Fruit fly (Drosophila melanogaster) whole organism, embryonic: ENCODE data around the gene ovm.

ENCODE experiments used
- Antp ChIP-seq: fragments of 200-800 bp; sonication (Bioruptor generic); optimal IDR thresholded peaks from 3 replicates; lab custom pipeline; 2016; ENCODE audit warnings: missing biosample characterization, missing genetic modification characterization
- CG11398 ChIP-seq: fragments of 200-800 bp; sonication (Bioruptor generic); optimal IDR thresholded peaks from 2 replicates; lab custom pipeline; 2016; ENCODE audit warnings: missing biosample characterization, missing genetic modification characterization
- CG13424 ChIP-seq: fragments of 200-800 bp; sonication (Bioruptor generic); optimal IDR thresholded peaks from 2 replicates; lab custom pipeline; 2019; ENCODE audit warnings: missing biosample characterization, mild to moderate bottlenecking, missing genetic modification characterization, moderate library complexity
- CG15479 ChIP-seq: fragments of 200-800 bp; sonication (Bioruptor generic); optimal IDR thresholded peaks from 3 replicates; lab custom pipeline; 2019; ENCODE audit warnings: missing biosample characterization, mild to moderate bottlenecking, missing genetic modification characterization, moderate library complexity
- CG15514 ChIP-seq: fragments of 200-800 bp; sonication (Bioruptor generic); optimal IDR thresholded peaks from 3 replicates; lab custom pipeline; 2017; ENCODE audit warnings: missing biosample characterization, missing genetic modification characterization, mild to moderate bottlenecking, moderate library complexity, missing genetic modification reagents
- CG16815 ChIP-seq: fragments of 200-800 bp; sonication (Bioruptor generic); optimal IDR thresholded peaks from 3 replicates; lab custom pipeline; 2017; ENCODE audit warnings: missing biosample characterization, mild to moderate bottlenecking, missing genetic modification characterization
- CG18262 ChIP-seq: fragments of 200-800 bp; optimal IDR thresholded peaks from 3 replicates; lab custom pipeline; 2019; ENCODE audit warnings: missing biosample characterization, mild to moderate bottlenecking, missing genetic modification characterization, moderate library complexity
- CG2712 ChIP-seq: fragments of 200-800 bp; optimal IDR thresholded peaks from 3 replicates; lab custom pipeline; 2019; ENCODE audit warnings: missing biosample characterization, mild to moderate bottlenecking, missing genetic modification characterization, moderate library complexity
- CG31365 ChIP-seq: fragments of 200-800 bp; sonication (Bioruptor generic); optimal IDR thresholded peaks from 2 replicates; lab custom pipeline; 2018; ENCODE audit warnings: missing biosample characterization, mild to moderate bottlenecking, missing genetic modification characterization
- CG32532 ChIP-seq: fragments of 200-800 bp; sonication (Bioruptor generic); IDR thresholded peaks from 2 replicates; pipeline ENCODE4 v1.3.6; 2022; ENCODE audit warnings: missing biosample characterization, missing genetic modification characterization
- CG33213 ChIP-seq: fragments of 200-800 bp; sonication (Bioruptor generic); optimal IDR thresholded peaks from 3 replicates; lab custom pipeline; 2016; ENCODE audit warnings: missing biosample characterization, missing genetic modification characterization
- CG4360 ChIP-seq: fragments of 200-800 bp; sonication (Bioruptor generic); IDR thresholded peaks from 2 replicates; pipeline ENCODE4 v1.3.6; 2022; ENCODE audit warnings: missing biosample characterization, missing genetic modification characterization
- CG4730 ChIP-seq: fragments of 200-800 bp; sonication (Bioruptor generic); IDR thresholded peaks from 2 replicates; pipeline ENCODE4 v1.3.6; 2022; ENCODE audit warnings: missing biosample characterization, missing genetic modification characterization
- CG6654 ChIP-seq: fragments of 200-800 bp; sonication (Bioruptor generic); optimal IDR thresholded peaks from 2 replicates; lab custom pipeline; 2017; ENCODE audit warnings: missing biosample characterization, mild to moderate bottlenecking, missing genetic modification characterization
- CG6765 ChIP-seq: fragments of 200-800 bp; sonication (Bioruptor generic); optimal IDR thresholded peaks from 3 replicates; lab custom pipeline; 2017; ENCODE audit warnings: missing biosample characterization, mild to moderate bottlenecking, missing genetic modification characterization
- CG8281 ChIP-seq: fragments of 200-800 bp; sonication (Bioruptor generic); optimal IDR thresholded peaks from 2 replicates; lab custom pipeline; 2018; ENCODE audit warnings: missing biosample characterization, mild to moderate bottlenecking, missing genetic modification characterization, moderate library complexity
- CG9215 ChIP-seq: fragments of 200-800 bp; sonication (Bioruptor generic); IDR thresholded peaks from 2 replicates; pipeline ENCODE4 v1.3.6; 2022; ENCODE audit warnings: missing biosample characterization, missing genetic modification characterization
- CG9437 ChIP-seq: fragments of 200-800 bp; sonication (Bioruptor generic); optimal IDR thresholded peaks from 2 replicates; lab custom pipeline; 2018; ENCODE audit warnings: missing biosample characterization, mild to moderate bottlenecking, missing genetic modification characterization
- CG9727 ChIP-seq: fragments of 200-800 bp; sonication (Bioruptor generic); optimal IDR thresholded peaks from 3 replicates; lab custom pipeline; 2017; ENCODE audit warnings: missing biosample characterization, mild to moderate bottlenecking, missing genetic modification characterization
- CrebB ChIP-seq: fragments of 200-800 bp; sonication (Bioruptor generic); optimal IDR thresholded peaks from 3 replicates; lab custom pipeline; 2018; ENCODE audit warnings: missing biosample characterization, mild to moderate bottlenecking, missing genetic modification characterization
- Dll ChIP-seq: fragments of 200-800 bp; sonication (Bioruptor generic); IDR thresholded peaks from 4 replicates; pipeline ENCODE4 v1.3.6; 2022; ENCODE audit warnings: missing biosample characterization, missing genetic modification characterization; ENCODE audit not compliant: partially characterized antibody
- E2f1 ChIP-seq: fragments of 200-800 bp; sonication (Bioruptor generic); IDR thresholded peaks from 2 replicates; pipeline ENCODE4 v1.3.6; 2022; ENCODE audit warnings: missing biosample characterization, missing genetic modification characterization
- ERR ChIP-seq: fragments of 200-800 bp; sonication (Bioruptor generic); optimal IDR thresholded peaks from 2 replicates; lab custom pipeline; 2016; ENCODE audit warnings: missing biosample characterization, missing genetic modification characterization
- HLH3B ChIP-seq: fragments of 200-800 bp; sonication (Bioruptor generic); IDR thresholded peaks from 2 replicates; pipeline ENCODE4 v1.3.6; 2022; ENCODE audit warnings: missing biosample characterization, missing genetic modification characterization
- Hr39 ChIP-seq: fragments of >200 bp; optimal IDR thresholded peaks from 2 replicates; lab custom pipeline; 2017
- MBD-R2 ChIP-seq: fragments of 200-800 bp; sonication (Bioruptor generic); IDR thresholded peaks from 2 replicates; pipeline ENCODE4 v1.3.6; 2022; ENCODE audit warnings: missing biosample characterization, missing genetic modification characterization
- Neu2 ChIP-seq: fragments of 200-800 bp; sonication (Bioruptor generic); optimal IDR thresholded peaks from 3 replicates; lab custom pipeline; 2016; ENCODE audit warnings: missing biosample characterization, missing genetic modification characterization, borderline replicate concordance
- Stat92E ChIP-seq, 3 experiments: fragments of >200 bp in 2 of 3; fragments of 200-800 bp in 1 of 3; sonication (Bioruptor generic) in 1 of 3; optimal IDR thresholded peaks; 2 replicates each; lab custom pipeline; 2017 to 2019; ENCODE audit warnings: missing biosample characterization in 3 of 3, missing genetic modification characterization in 3 of 3, mild to moderate bottlenecking in 1 of 3, moderate library complexity in 1 of 3
- Tbp ChIP-seq: fragments of >200 bp; optimal IDR thresholded peaks from 2 replicates; lab custom pipeline; 2018; ENCODE audit warnings: missing biosample characterization, missing genetic modification characterization
- Xbp1 ChIP-seq: fragments of 200-800 bp; sonication (Bioruptor generic); optimal IDR thresholded peaks from 3 replicates; lab custom pipeline; 2016; ENCODE audit warnings: missing biosample characterization, mild to moderate bottlenecking, missing genetic modification characterization
- YL-1 ChIP-seq: fragments of 200-800 bp; sonication (Bioruptor generic); optimal IDR thresholded peaks from 3 replicates; lab custom pipeline; 2017; ENCODE audit warnings: missing biosample characterization, mild to moderate bottlenecking, missing genetic modification characterization
- ab ChIP-seq: fragments of 200-800 bp; sonication (Bioruptor generic); optimal IDR thresholded peaks from 2 replicates; lab custom pipeline; 2016; ENCODE audit warnings: missing biosample characterization, missing genetic modification characterization
- amos ChIP-seq: fragments of 200-800 bp; sonication (Bioruptor generic); IDR thresholded peaks from 2 replicates; pipeline ENCODE4 v1.3.6; 2022; ENCODE audit warnings: missing biosample characterization, missing genetic modification characterization; ENCODE audit not compliant: partially characterized antibody
- ase ChIP-seq: fragments of 200-800 bp; sonication (Bioruptor generic); IDR thresholded peaks from 3 replicates; pipeline ENCODE4 v1.3.6; 2022; ENCODE audit warnings: missing biosample characterization, missing genetic modification characterization
- fd3F ChIP-seq: fragments of 200-800 bp; sonication (Bioruptor generic); optimal IDR thresholded peaks from 2 replicates; lab custom pipeline; 2018; ENCODE audit warnings: missing biosample characterization, mild to moderate bottlenecking, missing genetic modification characterization, moderate library complexity
- ftz-f1 ChIP-seq: fragments of 200-800 bp; sonication (Bioruptor generic); optimal IDR thresholded peaks from 2 replicates; lab custom pipeline; 2016; ENCODE audit warnings: missing biosample characterization, missing genetic modification characterization
- fu2 ChIP-seq: fragments of 200-800 bp; sonication (Bioruptor generic); optimal IDR thresholded peaks from 2 replicates; lab custom pipeline; 2016; ENCODE audit warnings: missing biosample characterization, missing genetic modification characterization
- h ChIP-seq: fragments of >200 bp; optimal IDR thresholded peaks from 2 replicates; lab custom pipeline; 2017
- lilli ChIP-seq: fragments of 200-800 bp; sonication (Bioruptor generic); optimal IDR thresholded peaks from 3 replicates; lab custom pipeline; 2016; ENCODE audit warnings: missing biosample characterization, missing genetic modification characterization
- maf-S ChIP-seq: fragments of 200-800 bp; sonication (Bioruptor generic); optimal IDR thresholded peaks from 2 replicates; lab custom pipeline; 2016; ENCODE audit warnings: missing biosample characterization, missing genetic modification characterization
- oc ChIP-seq: fragments of 200-800 bp; sonication (Bioruptor generic); optimal IDR thresholded peaks from 2 replicates; lab custom pipeline; 2018; ENCODE audit warnings: missing biosample characterization, mild to moderate bottlenecking, missing genetic modification characterization, moderate library complexity
- pan ChIP-seq, 4 experiments: fragments of >200 bp in 3 of 4; fragments of 200-800 bp in 1 of 4; sonication (Bioruptor generic) in 1 of 4; optimal IDR thresholded peaks in 3 of 4; IDR thresholded peaks in 1 of 4; 2 replicates each; pipeline versions ENCODE4 v1.3.6 to Lab custom; 2017 to 2022; ENCODE audit warnings: missing biosample characterization in 2 of 4, missing genetic modification characterization in 2 of 4, mixed read lengths in 1 of 4
- pita ChIP-seq: fragments of 200-800 bp; sonication (Bioruptor generic); optimal IDR thresholded peaks from 2 replicates; lab custom pipeline; 2017; ENCODE audit warnings: missing biosample characterization, mild to moderate bottlenecking, missing genetic modification characterization
- pzg ChIP-seq: fragments of 200-800 bp; sonication (Bioruptor generic); optimal IDR thresholded peaks from 3 replicates; lab custom pipeline; 2018; ENCODE audit warnings: missing biosample characterization, mild to moderate bottlenecking, missing genetic modification characterization, moderate library complexity
- row ChIP-seq: fragments of 200-800 bp; sonication (Bioruptor generic); IDR thresholded peaks from 3 replicates; pipeline ENCODE4 v1.3.6; 2022; ENCODE audit warnings: missing biosample characterization, missing genetic modification characterization
- scrt ChIP-seq: fragments of 200-800 bp; sonication (Bioruptor generic); optimal IDR thresholded peaks from 2 replicates; lab custom pipeline; 2018; ENCODE audit warnings: missing biosample characterization, mild to moderate bottlenecking, missing genetic modification characterization, moderate library complexity
- sens-2 ChIP-seq: fragments of 200-800 bp; sonication (Bioruptor generic); IDR thresholded peaks from 2 replicates; pipeline ENCODE4 v1.3.6; 2022; ENCODE audit warnings: missing biosample characterization, missing genetic modification characterization
- sima ChIP-seq: fragments of 200-800 bp; sonication (Bioruptor generic); optimal IDR thresholded peaks from 2 replicates; lab custom pipeline; 2016; ENCODE audit warnings: missing biosample characterization, missing genetic modification characterization
- stc ChIP-seq: fragments of 200-800 bp; sonication (Bioruptor generic); IDR thresholded peaks from 2 replicates; pipeline ENCODE4 v1.3.6; 2022; ENCODE audit warnings: missing biosample characterization, missing genetic modification characterization
- tx ChIP-seq: fragments of 200-800 bp; sonication (Bioruptor generic); optimal IDR thresholded peaks from 2 replicates; lab custom pipeline; 2016; ENCODE audit warnings: missing biosample characterization, missing genetic modification characterization
- usp ChIP-seq: fragments of >200 bp; optimal IDR thresholded peaks from 2 replicates; lab custom pipeline; 2017; ENCODE audit warnings: missing biosample characterization, missing genetic modification characterization

The ovm gene

dm6 chr2L:158649-159257 is 18.0 kb upstream of the ovm start, which contains the start of the genes CG33635 and spen (continued):
- TF ChIP-seq tx (no peak), YL-1 (GFP tag; lab: Kevin White, UChicago) (no peak), oc (tag; lab: Kevin White, UChicago) (peak; percentile 43), CG8281 (tag; lab: Kevin White, UChicago) (no peak), maf-S (no peak), ERR (GFP tag; lab: Kevin White, UChicago) (peak; percentile 51), ftz-f1 (peak; percentile 42), CG4730 (no peak), pan (optimal IDR thresholded peaks at IDR 0.05; lab: Kevin White, UChicago) (no peak), pan (GFP tag; optimal IDR thresholded peaks at IDR 0.05 in 1 of 2, IDR thresholded peaks at IDR 0.05 in 1 of 2) (no peak), CrebB (tag; lab: Kevin White, UChicago) (peak; percentile 58), fd3F (GFP tag; lab: Kevin White, UChicago) (no peak), E2f1 (GFP tag; lab: Robert Waterston, UW) (no peak), Xbp1 (GFP tag; lab: Kevin White, UChicago) (no peak), CG4360 (GFP tag; lab: Robert Waterston, UW) (no peak), CG16815 (GFP tag; lab: Kevin White, UChicago) (no peak), lilli (GFP tag; lab: Kevin White, UChicago) (peak; percentile 37), CG9437 (no peak), stc (GFP tag; lab: Robert Waterston, UW) (no peak), sima (no peak), CG6654 (GFP tag; lab: Kevin White, UChicago) (no peak), Dll (no peak), CG33213 (GFP tag; lab: Kevin White, UChicago) (peak; percentile 65), CG31365 (tag; lab: Kevin White, UChicago) (peak; percentile 18), Antp (no peak), CG13424 (tag; lab: Kevin White, UChicago) (peak; percentile 9), sens-2 (no peak), HLH3B (GFP tag; lab: Robert Waterston, UW) (no peak), fu2 (GFP tag; lab: Kevin White, UChicago) (no peak), CG15514 (GFP tag; lab: Kevin White, UChicago) (peak; percentile 76), CG2712 (tag; lab: Kevin White, UChicago) (peak; percentile 63), CG9215 (GFP tag; lab: Robert Waterston, UW) (no peak), scrt (GFP tag; lab: Kevin White, UChicago) (peak; percentile 16), row (no peak), CG15479 (GFP tag; lab: Kevin White, UChicago) (no peak), CG11398 (GFP tag; lab: Kevin White, UChicago) (no peak), pita (peak; percentile 62), ase (GFP tag; lab: Robert Waterston, UW) (no peak), amos (no peak), Neu2 (GFP tag; lab: Kevin White, UChicago) (no peak), CG9727 (GFP tag; lab: Kevin White, UChicago) (peak; percentile 5), ab (GFP tag; lab: Kevin White, UChicago) (no peak), MBD-R2 (no peak), CG32532 (GFP tag; lab: Robert Waterston, UW) (no peak), Stat92E (GFP tag; optimal IDR thresholded peaks at IDR 0.05; lab: Kevin White, UChicago) (peak in 1 of 3 experiments; percentile 37), h (lab: Kevin White, UChicago) (no peak), CG6765 (GFP tag; lab: Kevin White, UChicago) (peak; percentile 60), CG18262 (tag; lab: Kevin White, UChicago) (peak; percentile 26), pzg (GFP tag; lab: Kevin White, UChicago) (peak; percentile 97), Tbp (GFP tag; lab: Kevin White, UChicago) (no peak), usp (GFP tag; lab: Kevin White, UChicago) (no peak), Hr39 (lab: Kevin White, UChicago) (no peak)
